Worm (Caenorhabditis elegans) whole organism, L2 larva: ENCODE measurements around the gene Y1B5A.1.
A peak's percentile ranks its signal among the peaks of the same experiment; 100 is the strongest.

ENCODE experiments used
- C34F6.9 ChIP-seq: fragments of 150-350 bp; optimal IDR thresholded peaks from 2 replicates; lab custom pipeline; 2014; ENCODE audit warnings: missing biosample characterization, missing genetic modification characterization
- F13H6.1 ChIP-seq: sonication (generic microtip); optimal IDR thresholded peaks from 2 replicates; lab custom pipeline; 2016; ENCODE audit warnings: missing genetic modification characterization, missing compliant biosample characterization
- R02D3.7 ChIP-seq: fragments of 150-350 bp; optimal IDR thresholded peaks from 2 replicates; lab custom pipeline; 2014; ENCODE audit warnings: missing biosample characterization, missing genetic modification characterization
- Y55F3AM.14 ChIP-seq: fragments of 200-800 bp; sonication (Bioruptor generic); optimal IDR thresholded peaks from 2 replicates; lab custom pipeline; 2018; ENCODE audit warnings: mild to moderate bottlenecking, missing genetic modification characterization, missing compliant biosample characterization
- ZK546.5 ChIP-seq: sonication (generic microtip); optimal IDR thresholded peaks from 2 replicates; lab custom pipeline; 2017; ENCODE audit warnings: missing biosample characterization, missing genetic modification characterization
- alr-1 ChIP-seq: fragments of 150-350 bp; optimal IDR thresholded peaks from 2 replicates; lab custom pipeline; 2014; ENCODE audit warnings: missing biosample characterization, missing genetic modification characterization
- aly-2 ChIP-seq: fragments of 150-350 bp; optimal IDR thresholded peaks from 2 replicates; lab custom pipeline; 2014; ENCODE audit warnings: missing biosample characterization, missing genetic modification characterization
- ceh-16 ChIP-seq: fragments of 150-350 bp; optimal IDR thresholded peaks from 2 replicates; lab custom pipeline; 2014; ENCODE audit warnings: missing biosample characterization, missing genetic modification characterization
- ceh-82 ChIP-seq: fragments of 150-350 bp; optimal IDR thresholded peaks from 2 replicates; lab custom pipeline; 2014; ENCODE audit warnings: missing biosample characterization, missing genetic modification characterization
- crh-2 ChIP-seq: sonication (generic microtip); optimal IDR thresholded peaks from 2 replicates; lab custom pipeline; 2017; ENCODE audit warnings: missing biosample characterization, missing genetic modification characterization
- dmd-4 ChIP-seq: sonication (generic microtip); optimal IDR thresholded peaks from 2 replicates; lab custom pipeline; 2017; ENCODE audit warnings: missing biosample characterization, missing genetic modification characterization
- egl-27 ChIP-seq: sonication (generic microtip); optimal IDR thresholded peaks from 3 replicates; lab custom pipeline; 2017; ENCODE audit warnings: missing biosample characterization, missing genetic modification reagents, missing genetic modification characterization
- elt-1 ChIP-seq: fragments of 150-350 bp; optimal IDR thresholded peaks from 2 replicates; lab custom pipeline; 2014; ENCODE audit warnings: missing biosample characterization, missing genetic modification characterization
- elt-3 ChIP-seq: sonication (generic microtip); optimal IDR thresholded peaks from 2 replicates; lab custom pipeline; 2017; ENCODE audit warnings: missing biosample characterization, missing genetic modification characterization
- fos-1 ChIP-seq: fragments of 150-350 bp; optimal IDR thresholded peaks from 2 replicates; lab custom pipeline; 2014; ENCODE audit warnings: missing biosample characterization, missing genetic modification characterization
- lin-11 ChIP-seq: fragments of 150-350 bp; sonication (generic microtip); optimal IDR thresholded peaks from 2 replicates; lab custom pipeline; 2014; ENCODE audit warnings: missing biosample characterization, missing genetic modification characterization, inconsistent platforms, mixed read lengths
- lin-13 ChIP-seq: fragments of 150-350 bp; optimal IDR thresholded peaks from 2 replicates; lab custom pipeline; 2014; ENCODE audit warnings: missing biosample characterization, missing genetic modification reagents, missing genetic modification characterization
- lin-39 ChIP-seq: fragments of 150-350 bp; optimal IDR thresholded peaks from 2 replicates; lab custom pipeline; 2014; ENCODE audit warnings: missing biosample characterization, missing genetic modification reagents, missing genetic modification characterization
- lsy-2 ChIP-seq, 2 experiments: fragments of 150-350 bp in 1 of 2; sonication (generic microtip) in 1 of 2; optimal IDR thresholded peaks; 2 replicates each; lab custom pipeline; 2014 to 2017; ENCODE audit warnings: missing biosample characterization in 2 of 2, missing genetic modification characterization in 2 of 2
- mab-5 ChIP-seq: fragments of 150-350 bp; optimal IDR thresholded peaks from 2 replicates; lab custom pipeline; 2014; ENCODE audit warnings: missing biosample characterization, missing genetic modification characterization
- mbf-1 ChIP-seq: sonication (generic microtip); optimal IDR thresholded peaks from 2 replicates; lab custom pipeline; 2017; ENCODE audit warnings: missing biosample characterization, missing genetic modification characterization
- mdl-1 ChIP-seq, 2 experiments: fragments of 150-350 bp in 1 of 2; sonication (generic microtip) in 1 of 2; optimal IDR thresholded peaks; 2 replicates each; lab custom pipeline; 2017; ENCODE audit warnings: missing biosample characterization in 2 of 2, missing genetic modification characterization in 2 of 2
- nhr-10 ChIP-seq: sonication (generic microtip); optimal IDR thresholded peaks from 2 replicates; lab custom pipeline; 2017; ENCODE audit warnings: missing biosample characterization, missing genetic modification characterization
- nhr-12 ChIP-seq: fragments of 150-350 bp; optimal IDR thresholded peaks from 2 replicates; lab custom pipeline; 2014; ENCODE audit warnings: missing biosample characterization, missing genetic modification characterization
- nhr-129 ChIP-seq: fragments of 150-350 bp; optimal IDR thresholded peaks from 2 replicates; lab custom pipeline; 2014; ENCODE audit warnings: missing biosample characterization, missing genetic modification characterization
- nhr-23 ChIP-seq: fragments of 150-350 bp; optimal IDR thresholded peaks from 2 replicates; lab custom pipeline; 2014; ENCODE audit warnings: missing biosample characterization, missing genetic modification reagents, missing genetic modification characterization
- nhr-237 ChIP-seq: fragments of 150-350 bp; optimal IDR thresholded peaks from 2 replicates; lab custom pipeline; 2014; ENCODE audit warnings: missing biosample characterization, missing genetic modification characterization
- nhr-25 ChIP-seq: fragments of 150-350 bp; sonication (generic microtip); optimal IDR thresholded peaks from 3 replicates; lab custom pipeline; 2014; ENCODE audit warnings: missing biosample characterization, missing genetic modification characterization
- nhr-6 ChIP-seq: fragments of 150-350 bp; optimal IDR thresholded peaks from 2 replicates; lab custom pipeline; 2014; ENCODE audit warnings: missing biosample characterization, missing genetic modification characterization
- peb-1 ChIP-seq: fragments of 150-350 bp; optimal IDR thresholded peaks from 2 replicates; lab custom pipeline; 2014; ENCODE audit warnings: missing biosample characterization, missing genetic modification characterization
- sem-4 ChIP-seq: fragments of 150-350 bp; optimal IDR thresholded peaks from 2 replicates; lab custom pipeline; 2014; ENCODE audit warnings: missing biosample characterization, missing genetic modification reagents, missing genetic modification characterization
- skn-1 ChIP-seq: sonication (generic microtip); optimal IDR thresholded peaks from 2 replicates; lab custom pipeline; 2017; ENCODE audit warnings: missing biosample characterization, missing genetic modification characterization
- sma-9 ChIP-seq, 2 experiments: fragments of 150-350 bp in 1 of 2; sonication (generic microtip) in 1 of 2; optimal IDR thresholded peaks; 2 replicates each; lab custom pipeline; 2014 to 2016; ENCODE audit warnings: missing genetic modification characterization in 2 of 2, mild to moderate bottlenecking in 1 of 2, missing biosample characterization in 1 of 2, missing compliant biosample characterization in 1 of 2, missing genetic modification reagents in 1 of 2, moderate library complexity in 1 of 2
- snpc-4 ChIP-seq: fragments of 150-350 bp; optimal IDR thresholded peaks from 2 replicates; lab custom pipeline; 2014; ENCODE audit warnings: missing biosample characterization, missing genetic modification characterization
- unc-55 ChIP-seq: fragments of 150-350 bp; sonication (generic microtip); optimal IDR thresholded peaks from 3 replicates; lab custom pipeline; 2014; ENCODE audit warnings: missing biosample characterization, missing genetic modification reagents, missing genetic modification characterization
- zag-1 ChIP-seq: fragments of 150-350 bp; optimal IDR thresholded peaks from 2 replicates; lab custom pipeline; 2014; ENCODE audit warnings: missing biosample characterization, missing genetic modification characterization
- ztf-1 ChIP-seq: fragments of 200-800 bp; sonication (Bioruptor generic); conservative IDR thresholded peaks from 2 replicates; pipeline ENCODE4 v1.3.6; 2022; ENCODE audit warnings: missing genetic modification characterization, missing compliant biosample characterization
- ztf-4 ChIP-seq: fragments of 150-350 bp; optimal IDR thresholded peaks from 2 replicates; lab custom pipeline; 2014; ENCODE audit warnings: missing biosample characterization, missing genetic modification characterization

The Y1B5A.1 gene

ce11 chrX:7085067-7085466, at the start of gene Y1B5A.1:
Gene Y1B5A.1, plus strand, starts transcription at chrX:7085367.
- TF ChIP-seq egl-27 (tag; lab: Kevin White, UChicago): no peak

ce11 chrX:7035937-7036336, 49.2 kb upstream of the Y1B5A.1 start, which contains the start of gene cest-19:
Gene cest-19, minus strand, starts transcription at chrX:7036037.
- TF ChIP-seq nhr-25 (tag; lab: Kevin White, UChicago) (no peak), ZK546.5 (tag; lab: Kevin White, UChicago) (no peak), dmd-4 (tag; lab: Kevin White, UChicago) (no peak), lin-39 (tag; lab: Kevin White, UChicago) (no peak), fos-1 (tag; lab: Kevin White, UChicago) (no peak), skn-1 (tag; lab: Kevin White, UChicago) (no peak), aly-2 (tag; lab: Kevin White, UChicago) (no peak), ztf-4 (no peak), nhr-237 (tag; lab: Kevin White, UChicago) (no peak)

ce11 chrX:7037998-7038397, 47.2 kb upstream of the Y1B5A.1 start:
- TF ChIP-seq egl-27 (tag; lab: Kevin White, UChicago) (no peak), elt-3 (tag; lab: Kevin White, UChicago) (no peak), ztf-1 (GFP tag; lab: Robert Waterston, UW) (no peak), lin-39 (tag; lab: Kevin White, UChicago) (no peak), lsy-2 (tag; optimal IDR thresholded peaks at IDR 0.05; lab: Kevin White, UChicago) (no peak), crh-2 (tag; lab: Kevin White, UChicago) (no peak), mab-5 (tag; lab: Kevin White, UChicago) (no peak), nhr-10 (no peak), fos-1 (tag; lab: Kevin White, UChicago) (no peak), nhr-12 (tag; lab: Kevin White, UChicago) (no peak), nhr-129 (tag; lab: Kevin White, UChicago) (no peak), lin-13 (no peak), ceh-82 (no peak), nhr-23 (tag; lab: Kevin White, UChicago) (no peak)

ce11 chrX:7040760-7041159, 44.4 kb upstream of the Y1B5A.1 start:
- TF ChIP-seq C34F6.9 (tag; lab: Kevin White, UChicago): peak; percentile 10
- TF ChIP-seq skn-1 (tag; lab: Kevin White, UChicago): no peak
- peak; percentile 40 for TF ChIP-seq sem-4 (tag; lab: Kevin White, UChicago)
- TF ChIP-seq lin-11 (tag; lab: Kevin White, UChicago): no peak
- peak; percentile 33 for TF ChIP-seq egl-27 (tag; lab: Kevin White, UChicago)
- TF ChIP-seq mbf-1: no peak
- TF ChIP-seq nhr-12 (tag; lab: Kevin White, UChicago): no peak
- no peak for TF ChIP-seq mdl-1 (tag; optimal IDR thresholded peaks at IDR 0.05; lab: Kevin White, UChicago)
- TF ChIP-seq elt-3 (tag; lab: Kevin White, UChicago): no peak
- no peak for TF ChIP-seq aly-2 (tag; lab: Kevin White, UChicago)
- peak; percentile 23 for TF ChIP-seq sma-9 (GFP tag; optimal IDR thresholded peaks at IDR 0.05; lab: Kevin White, UChicago)
- TF ChIP-seq sma-9 (tag; optimal IDR thresholded peaks at IDR 0.05; lab: Kevin White, UChicago): no peak
- TF ChIP-seq crh-2 (tag; lab: Kevin White, UChicago): no peak
- TF ChIP-seq ztf-1 (GFP tag; lab: Robert Waterston, UW): no peak
- no peak for TF ChIP-seq lin-39 (tag; lab: Kevin White, UChicago)
- TF ChIP-seq Y55F3AM.14 (GFP tag; lab: Kevin White, UChicago): no peak
- peak; percentile 47 for TF ChIP-seq zag-1
- TF ChIP-seq nhr-23 (tag; lab: Kevin White, UChicago): no peak
- no peak for TF ChIP-seq nhr-10
- no peak for TF ChIP-seq nhr-237 (tag; lab: Kevin White, UChicago)
- TF ChIP-seq dmd-4 (tag; lab: Kevin White, UChicago): no peak
- TF ChIP-seq ceh-16 (tag; lab: Kevin White, UChicago): no peak
- TF ChIP-seq R02D3.7 (tag; lab: Kevin White, UChicago): no peak
- TF ChIP-seq unc-55 (GFP tag; lab: Kevin White, UChicago): no peak
- TF ChIP-seq mab-5 (tag; lab: Kevin White, UChicago): no peak
- no peak for TF ChIP-seq alr-1
- no peak for TF ChIP-seq lin-13
- TF ChIP-seq elt-1: no peak
- TF ChIP-seq ceh-82: no peak
- TF ChIP-seq ztf-4: no peak
- no peak for TF ChIP-seq F13H6.1 (tag; lab: Kevin White, UChicago)
- peak in 1 of 2 experiments; percentile 30 for TF ChIP-seq lsy-2 (tag; optimal IDR thresholded peaks at IDR 0.05; lab: Kevin White, UChicago)
- no peak for TF ChIP-seq snpc-4 (tag; lab: Kevin White, UChicago)
- TF ChIP-seq nhr-6: no peak
- no peak for TF ChIP-seq peb-1
